Worm (Caenorhabditis elegans) whole organism, L3 larva: ENCODE measurements around the gene sams-5.

Experiments used
- ama-1 ChIP-seq: fragments of 150-350 bp; optimal IDR thresholded peaks from 2 replicates; lab custom pipeline; 2018
- ceh-82 ChIP-seq: fragments of 150-350 bp; optimal IDR thresholded peaks from 2 replicates; lab custom pipeline; 2014; ENCODE audit warnings: missing biosample characterization, missing genetic modification characterization
- eor-1 ChIP-seq, 2 experiments: fragments of 150-350 bp; optimal IDR thresholded peaks; 2 replicates each; lab custom pipeline; 2014 to 2018; ENCODE audit warnings: missing biosample characterization in 2 of 2, missing genetic modification characterization in 2 of 2
- fkh-10 ChIP-seq: sonication (generic microtip); optimal IDR thresholded peaks from 2 replicates; lab custom pipeline; 2017; ENCODE audit warnings: missing biosample characterization, missing genetic modification reagents, missing genetic modification characterization
- lin-15B ChIP-seq: fragments of 150-350 bp; optimal IDR thresholded peaks from 2 replicates; lab custom pipeline; 2014; ENCODE audit warnings: missing biosample characterization, missing genetic modification characterization
- nhr-11 ChIP-seq: fragments of 150-350 bp; optimal IDR thresholded peaks from 2 replicates; lab custom pipeline; 2014; ENCODE audit warnings: missing biosample characterization, missing genetic modification characterization
- nhr-76 ChIP-seq: fragments of 150-350 bp; sonication (generic microtip); optimal IDR thresholded peaks from 5 replicates; lab custom pipeline; 2014; ENCODE audit warnings: missing biosample characterization, missing genetic modification characterization
- pha-4 ChIP-seq: fragments of 150-350 bp; optimal IDR thresholded peaks from 2 replicates; lab custom pipeline; 2014; ENCODE audit warnings: missing biosample characterization, missing genetic modification reagents, missing genetic modification characterization
- skn-1 ChIP-seq: fragments of 150-350 bp; optimal IDR thresholded peaks from 2 replicates; lab custom pipeline; 2014; ENCODE audit warnings: missing biosample characterization, missing genetic modification characterization
- snpc-4 ChIP-seq: fragments of 150-350 bp; optimal IDR thresholded peaks from 2 replicates; lab custom pipeline; 2014; ENCODE audit warnings: missing biosample characterization, missing genetic modification characterization
- unc-62 ChIP-seq: fragments of 150-350 bp; sonication (generic microtip); optimal IDR thresholded peaks from 4 replicates; lab custom pipeline; 2014; ENCODE audit warnings: missing biosample characterization, missing genetic modification reagents, missing genetic modification characterization

DNA sequence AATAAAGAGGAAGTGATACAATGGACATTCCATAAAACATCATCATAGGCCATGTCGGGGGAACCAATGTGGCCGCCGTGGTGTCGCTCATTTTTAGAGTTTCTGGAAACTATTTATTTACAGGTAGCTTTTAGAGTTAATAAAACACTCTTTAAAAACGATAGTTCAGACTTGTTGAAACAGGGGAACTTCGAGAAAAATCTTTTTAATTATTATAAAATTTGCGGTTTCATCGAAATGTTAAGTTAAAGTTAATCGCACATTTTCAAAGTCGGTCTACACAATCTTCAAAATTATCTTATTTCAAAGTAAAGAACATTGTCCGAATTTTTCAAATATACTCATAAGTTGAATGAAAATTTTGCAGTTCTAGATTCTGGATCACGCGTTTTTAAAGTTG, 5.0 kb upstream of the sams-5 start, which contains the start of gene ops-1:
- TF ChIP-seq fkh-10 (GFP tag; lab: Kevin White, UChicago) (no peak), snpc-4 (tag; lab: Kevin White, UChicago) (no peak), nhr-11 (no peak), eor-1 (tag; optimal IDR thresholded peaks at IDR 0.05; lab: Kevin White, UChicago) (no peak), ama-1 (lab: Kevin White, UChicago) (no peak), lin-15B (tag; lab: Kevin White, UChicago) (no peak), unc-62 (GFP tag; lab: Kevin White, UChicago) (no peak), skn-1 (tag; lab: Kevin White, UChicago) (no peak), ceh-82 (tag; lab: Kevin White, UChicago) (no peak), nhr-76 (tag; lab: Kevin White, UChicago) (no peak), pha-4 (tag; lab: Kevin White, UChicago) (no peak)
